Fruit fly (Drosophila melanogaster) Kc167 (cell line): Measurements from ENCODE around the gene rept.

Experiments used
- Myc ChIP-seq: fragments of >200 bp; optimal IDR thresholded peaks from 2 replicates; lab custom pipeline; 2017; ENCODE audit warnings: missing external identifiers
- h ChIP-seq: fragments of >200 bp; optimal IDR thresholded peaks from 3 replicates; lab custom pipeline; 2018; ENCODE audit warnings: missing external identifiers
- insv ChIP-seq: fragments of >200 bp; optimal IDR thresholded peaks from 3 replicates; lab custom pipeline; 2018; ENCODE audit warnings: missing external identifiers
- psq ChIP-seq: fragments of >200 bp; optimal IDR thresholded peaks from 2 replicates; lab custom pipeline; 2017; ENCODE audit warnings: missing external identifiers
- ttk ChIP-seq: sonication (Bioruptor generic); optimal IDR thresholded peaks from 2 replicates; lab custom pipeline; 2017; ENCODE audit warnings: missing external identifiers

DNA sequence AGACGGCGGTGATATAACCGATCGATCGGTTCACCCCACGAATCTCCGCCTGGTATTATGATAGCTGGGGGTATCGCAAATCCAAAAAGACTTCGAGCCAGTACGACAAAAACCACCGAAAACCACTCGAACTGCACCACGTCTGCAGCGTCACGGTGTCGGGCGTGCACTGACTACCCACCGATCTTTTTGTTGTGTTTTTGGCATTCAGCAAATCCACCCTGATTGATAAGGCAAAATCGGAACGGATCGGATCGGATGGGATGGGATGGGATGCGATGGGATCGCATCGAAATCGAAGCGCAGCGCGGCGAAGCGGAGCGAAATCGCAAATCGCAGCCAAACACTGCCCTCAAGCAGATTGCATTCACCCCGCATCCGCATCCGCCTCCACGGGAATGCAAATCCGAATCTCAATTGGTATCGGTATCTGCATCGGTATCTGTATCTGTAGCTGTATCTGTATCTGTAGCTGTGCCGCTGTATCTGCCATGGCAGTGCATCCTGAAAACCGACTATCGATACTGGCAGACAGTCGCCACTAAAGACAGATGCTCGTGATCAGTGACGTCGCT, 33.3 kb downstream of the rept start:
- TF ChIP-seq Myc (lab: Kevin White, UChicago) (no peak), h (no peak), psq (lab: Kevin White, UChicago) (no peak), ttk (lab: Kevin White, UChicago) (no peak), insv (lab: Kevin White, UChicago) (no peak)
